Fruit fly (Drosophila melanogaster) whole organism, embryonic: ENCODE data around the gene CG15506.

Experiments
- CG1024 ChIP-seq: fragments of 200-800 bp; sonication (Bioruptor generic); IDR thresholded peaks from 2 replicates; pipeline ENCODE4 v1.3.6; 2022; ENCODE audit warnings: missing biosample characterization, missing genetic modification characterization
- CG10654 ChIP-seq: fragments of 200-800 bp; sonication (Bioruptor generic); optimal IDR thresholded peaks from 2 replicates; lab custom pipeline; 2016; ENCODE audit warnings: missing biosample characterization, missing genetic modification characterization
- CG12071 ChIP-seq: fragments of 200-800 bp; sonication (Bioruptor generic); optimal IDR thresholded peaks from 3 replicates; lab custom pipeline; 2018; ENCODE audit warnings: missing biosample characterization, mild to moderate bottlenecking, missing genetic modification characterization
- CG12155 ChIP-seq: fragments of 200-800 bp; sonication (Bioruptor generic); optimal IDR thresholded peaks from 3 replicates; lab custom pipeline; 2016; ENCODE audit warnings: missing biosample characterization, missing genetic modification characterization
- CG12236 ChIP-seq: fragments of 200-800 bp; sonication (Bioruptor generic); optimal IDR thresholded peaks from 2 replicates; lab custom pipeline; 2016; ENCODE audit warnings: missing biosample characterization, missing genetic modification characterization
- CG12391 ChIP-seq: fragments of 200-800 bp; sonication (Bioruptor generic); optimal IDR thresholded peaks from 3 replicates; lab custom pipeline; 2018; ENCODE audit warnings: missing biosample characterization, mild to moderate bottlenecking, missing genetic modification characterization, moderate library complexity
- CG1602 ChIP-seq: fragments of 200-800 bp; sonication (Bioruptor generic); optimal IDR thresholded peaks from 3 replicates; lab custom pipeline; 2016; ENCODE audit warnings: missing biosample characterization, missing genetic modification characterization
- CG17802 ChIP-seq: fragments of 200-800 bp; sonication (Bioruptor generic); optimal IDR thresholded peaks from 2 replicates; lab custom pipeline; 2018; ENCODE audit warnings: missing biosample characterization, mild to moderate bottlenecking, missing genetic modification characterization, moderate library complexity
- CG1832 ChIP-seq: fragments of 200-800 bp; sonication (Bioruptor generic); optimal IDR thresholded peaks from 2 replicates; lab custom pipeline; 2017; ENCODE audit warnings: missing biosample characterization, mild to moderate bottlenecking, missing genetic modification characterization, inconsistent platforms
- CG30403 ChIP-seq: fragments of 200-800 bp; sonication (Bioruptor generic); optimal IDR thresholded peaks from 3 replicates; lab custom pipeline; 2016; ENCODE audit warnings: missing biosample characterization, missing genetic modification characterization
- CG3407 ChIP-seq: fragments of 200-800 bp; sonication (Bioruptor generic); optimal IDR thresholded peaks from 2 replicates; lab custom pipeline; 2018; ENCODE audit warnings: missing biosample characterization, mild to moderate bottlenecking, missing genetic modification characterization
- CG34422 ChIP-seq: fragments of 200-800 bp; sonication (Bioruptor generic); IDR thresholded peaks from 3 replicates; pipeline ENCODE4 v1.3.6; 2022; ENCODE audit warnings: missing biosample characterization, missing genetic modification characterization
- CG4282 ChIP-seq: fragments of 200-800 bp; sonication (Bioruptor generic); optimal IDR thresholded peaks from 2 replicates; lab custom pipeline; 2016; ENCODE audit warnings: missing biosample characterization, missing genetic modification characterization
- CG43689 ChIP-seq: fragments of 200-800 bp; sonication (Bioruptor generic); IDR thresholded peaks from 2 replicates; pipeline ENCODE4 v1.3.6; 2022; ENCODE audit warnings: missing biosample characterization, missing genetic modification characterization
- CG4707 ChIP-seq: fragments of 200-800 bp; sonication (Bioruptor generic); optimal IDR thresholded peaks from 2 replicates; lab custom pipeline; 2018; ENCODE audit warnings: missing biosample characterization, mild to moderate bottlenecking, missing genetic modification characterization, moderate library complexity
- CG5180 ChIP-seq: fragments of 200-800 bp; sonication (Bioruptor generic); optimal IDR thresholded peaks from 3 replicates; lab custom pipeline; 2017; ENCODE audit warnings: missing biosample characterization, missing genetic modification characterization, mild to moderate bottlenecking, moderate library complexity, missing genetic modification reagents
- CG6791 ChIP-seq: fragments of 200-800 bp; sonication (Bioruptor generic); IDR thresholded peaks from 3 replicates; pipeline ENCODE4 v1.3.6; 2022; ENCODE audit warnings: missing biosample characterization, missing genetic modification characterization; ENCODE audit not compliant: partially characterized antibody
- CG7786 ChIP-seq: fragments of 200-800 bp; sonication (Bioruptor generic); optimal IDR thresholded peaks from 2 replicates; lab custom pipeline; 2016; ENCODE audit warnings: missing biosample characterization, missing genetic modification characterization
- CG8388 ChIP-seq: fragments of 200-800 bp; sonication (Bioruptor generic); optimal IDR thresholded peaks from 2 replicates; lab custom pipeline; 2019; ENCODE audit warnings: missing biosample characterization, mild to moderate bottlenecking, missing genetic modification characterization, moderate library complexity
- CG8924 ChIP-seq: fragments of 200-800 bp; optimal IDR thresholded peaks from 3 replicates; lab custom pipeline; 2019; ENCODE audit warnings: missing biosample characterization, mild to moderate bottlenecking, missing genetic modification characterization, moderate library complexity
- D ChIP-seq, 2 experiments: fragments of 200-800 bp in 1 of 2; fragments of >200 bp in 1 of 2; sonication (Bioruptor generic) in 1 of 2; optimal IDR thresholded peaks; 2 replicates in 1 of 2; 3 replicates in 1 of 2; lab custom pipeline; 2017; ENCODE audit warnings: mild to moderate bottlenecking in 1 of 2, missing biosample characterization in 1 of 2, missing genetic modification characterization in 1 of 2, missing genetic modification reagents in 1 of 2
- Dbx ChIP-seq: fragments of 200-800 bp; sonication (Bioruptor generic); IDR thresholded peaks from 3 replicates; pipeline ENCODE4 v1.3.6; 2022; ENCODE audit warnings: missing biosample characterization, missing genetic modification characterization
- Doc3 ChIP-seq: fragments of 200-800 bp; sonication (Bioruptor generic); IDR thresholded peaks from 3 replicates; pipeline ENCODE4 v1.3.6; 2022; ENCODE audit warnings: missing biosample characterization, missing genetic modification characterization; ENCODE audit not compliant: partially characterized antibody
- Fer3 ChIP-seq: fragments of 200-800 bp; sonication (Bioruptor generic); optimal IDR thresholded peaks from 2 replicates; lab custom pipeline; 2018; ENCODE audit warnings: missing biosample characterization, mild to moderate bottlenecking, missing genetic modification characterization, moderate library complexity
- HLHmδ ChIP-seq: fragments of 200-800 bp; sonication (Bioruptor generic); optimal IDR thresholded peaks from 2 replicates; lab custom pipeline; 2018; ENCODE audit warnings: missing biosample characterization, mild to moderate bottlenecking, missing genetic modification characterization, moderate library complexity
- Hey ChIP-seq: fragments of 200-800 bp; sonication (Bioruptor generic); optimal IDR thresholded peaks from 3 replicates; lab custom pipeline; 2018; ENCODE audit warnings: missing biosample characterization, mild to moderate bottlenecking, missing genetic modification characterization
- Lhr ChIP-seq: fragments of 200-800 bp; sonication (Bioruptor generic); optimal IDR thresholded peaks from 3 replicates; lab custom pipeline; 2017; ENCODE audit warnings: mild to moderate bottlenecking, missing biosample characterization, missing genetic modification reagents, missing genetic modification characterization
- Lpt ChIP-seq: fragments of >200 bp; optimal IDR thresholded peaks from 2 replicates; lab custom pipeline; 2018; ENCODE audit warnings: missing biosample characterization, missing genetic modification characterization
- MBD-R2 ChIP-seq: fragments of 200-800 bp; sonication (Bioruptor generic); IDR thresholded peaks from 2 replicates; pipeline ENCODE4 v1.3.6; 2022; ENCODE audit warnings: missing biosample characterization, missing genetic modification characterization
- Meics ChIP-seq: fragments of 200-800 bp; sonication (Bioruptor generic); optimal IDR thresholded peaks from 2 replicates; lab custom pipeline; 2017; ENCODE audit warnings: missing biosample characterization, mild to moderate bottlenecking, missing genetic modification characterization
- NfI ChIP-seq: fragments of 200-800 bp; sonication (Bioruptor generic); optimal IDR thresholded peaks from 3 replicates; lab custom pipeline; 2018; ENCODE audit warnings: missing biosample characterization, mild to moderate bottlenecking, missing genetic modification characterization, moderate library complexity
- Ptx1 ChIP-seq: fragments of 200-800 bp; sonication (Bioruptor generic); IDR thresholded peaks from 2 replicates; pipeline ENCODE4 v1.3.6; 2022; ENCODE audit warnings: missing biosample characterization, missing genetic modification characterization
- Stat92E ChIP-seq, 3 experiments: fragments of >200 bp in 2 of 3; fragments of 200-800 bp in 1 of 3; sonication (Bioruptor generic) in 1 of 3; optimal IDR thresholded peaks; 2 replicates each; lab custom pipeline; 2017 to 2019; ENCODE audit warnings: missing biosample characterization in 3 of 3, missing genetic modification characterization in 3 of 3, mild to moderate bottlenecking in 1 of 3, moderate library complexity in 1 of 3
- ab ChIP-seq: fragments of 200-800 bp; sonication (Bioruptor generic); optimal IDR thresholded peaks from 2 replicates; lab custom pipeline; 2016; ENCODE audit warnings: missing biosample characterization, missing genetic modification characterization
- ase ChIP-seq: fragments of 200-800 bp; sonication (Bioruptor generic); IDR thresholded peaks from 3 replicates; pipeline ENCODE4 v1.3.6; 2022; ENCODE audit warnings: missing biosample characterization, missing genetic modification characterization
- bsh ChIP-seq, 2 experiments: fragments of 200-800 bp; sonication (Bioruptor generic); optimal IDR thresholded peaks; 2 replicates each; lab custom pipeline; 2017 to 2018; ENCODE audit warnings: mild to moderate bottlenecking in 2 of 2, missing biosample characterization in 2 of 2, missing genetic modification characterization in 2 of 2, moderate library complexity in 1 of 2
- cad ChIP-seq: fragments of >200 bp; optimal IDR thresholded peaks from 2 replicates; lab custom pipeline; 2017; ENCODE audit warnings: missing biosample characterization, missing genetic modification characterization
- crol ChIP-seq: fragments of 200-800 bp; sonication (Bioruptor generic); IDR thresholded peaks from 2 replicates; pipeline ENCODE4 v1.3.6; 2022; ENCODE audit warnings: missing biosample characterization, missing genetic modification characterization
- dmrt11E ChIP-seq: fragments of 200-800 bp; sonication (Bioruptor generic); optimal IDR thresholded peaks from 3 replicates; lab custom pipeline; 2018; ENCODE audit warnings: missing biosample characterization, mild to moderate bottlenecking, missing genetic modification characterization, moderate library complexity
- dmrt99B ChIP-seq: fragments of 200-800 bp; sonication (Bioruptor generic); optimal IDR thresholded peaks from 2 replicates; lab custom pipeline; 2018; ENCODE audit warnings: missing biosample characterization, mild to moderate bottlenecking, missing genetic modification characterization, moderate library complexity
- dysf ChIP-seq: fragments of 200-800 bp; sonication (Bioruptor generic); IDR thresholded peaks from 3 replicates; pipeline ENCODE4 v1.3.6; 2022; ENCODE audit warnings: missing biosample characterization, missing genetic modification characterization
- hth ChIP-seq: fragments of >200 bp; optimal IDR thresholded peaks from 2 replicates; lab custom pipeline; 2017; ENCODE audit warnings: inconsistent platforms
- ind ChIP-seq: fragments of 200-800 bp; sonication (Bioruptor generic); optimal IDR thresholded peaks from 3 replicates; lab custom pipeline; 2016; ENCODE audit warnings: missing biosample characterization, missing genetic modification characterization
- lmd ChIP-seq: fragments of 200-800 bp; sonication (Bioruptor generic); IDR thresholded peaks from 2 replicates; pipeline ENCODE4 v1.3.6; 2022; ENCODE audit warnings: missing biosample characterization, missing genetic modification characterization
- pnt ChIP-seq: fragments of 200-800 bp; sonication (Bioruptor generic); optimal IDR thresholded peaks from 3 replicates; lab custom pipeline; 2016; ENCODE audit warnings: missing biosample characterization, missing genetic modification characterization
- prd ChIP-seq, 3 experiments: fragments of >200 bp in 2 of 3; fragments of 200-800 bp in 1 of 3; sonication (Bioruptor generic) in 1 of 3; optimal IDR thresholded peaks in 2 of 3; IDR thresholded peaks in 1 of 3; 2 replicates in 2 of 3; 3 replicates in 1 of 3; pipeline versions ENCODE4 v1.3.6 to Lab custom; 2017 to 2022; ENCODE audit warnings: missing biosample characterization in 1 of 3, missing genetic modification characterization in 1 of 3
- ranshi ChIP-seq: fragments of 200-800 bp; sonication (Bioruptor generic); IDR thresholded peaks from 2 replicates; pipeline ENCODE4 v1.3.6; 2022; ENCODE audit warnings: missing biosample characterization, missing genetic modification characterization
- tio ChIP-seq: fragments of 200-800 bp; sonication (Bioruptor generic); optimal IDR thresholded peaks from 2 replicates; lab custom pipeline; 2017; ENCODE audit warnings: missing biosample characterization, missing genetic modification characterization, inconsistent platforms
- tna ChIP-seq: fragments of 200-800 bp; sonication (Bioruptor generic); IDR thresholded peaks from 2 replicates; pipeline ENCODE4 v1.3.6; 2022; ENCODE audit warnings: missing biosample characterization, missing genetic modification characterization; ENCODE audit not compliant: partially characterized antibody
- vvl ChIP-seq: fragments of 200-800 bp; sonication (Bioruptor generic); IDR thresholded peaks from 2 replicates; pipeline ENCODE4 v1.3.6; 2022; ENCODE audit warnings: missing biosample characterization, missing genetic modification characterization

CG15506 gene

DNA sequence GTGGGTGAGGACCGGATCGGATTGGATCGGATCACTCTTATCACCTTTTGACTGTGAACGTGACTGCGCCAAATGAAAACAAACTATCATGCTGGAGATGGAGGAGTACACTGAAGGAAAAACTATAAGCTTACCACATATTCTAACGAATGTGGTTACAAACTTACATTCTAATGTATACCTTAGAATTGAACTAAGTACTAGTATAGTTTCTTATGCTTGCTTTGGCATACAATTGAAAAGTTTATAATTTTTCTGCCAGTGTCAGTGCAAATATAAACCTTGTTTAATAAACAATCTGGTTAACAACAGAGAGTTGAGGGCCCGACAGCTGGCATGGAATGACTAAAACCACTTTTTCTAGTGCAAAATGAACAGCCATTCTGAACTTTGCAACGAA, 944 bp upstream of the CG15506 start (continued):
- no peak for TF ChIP-seq CG12236 (GFP tag; lab: Kevin White, UChicago)
- TF ChIP-seq CG4707 (GFP tag; lab: Kevin White, UChicago) = no peak
- TF ChIP-seq bsh (GFP tag; optimal IDR thresholded peaks at IDR 0.05; lab: Kevin White, UChicago) = peak in 1 of 2 experiments; percentile 47
- TF ChIP-seq NfI (GFP tag; lab: Kevin White, UChicago) = no peak
- TF ChIP-seq ranshi (GFP tag; lab: Robert Waterston, UW) = peak; percentile 26; the same call in 1 of the 2 replicates
- TF ChIP-seq Stat92E (GFP tag; optimal IDR thresholded peaks at IDR 0.05; lab: Kevin White, UChicago) = no peak
- TF ChIP-seq CG12155 = no peak
- peak; percentile 53 for TF ChIP-seq CG8388
- no peak for TF ChIP-seq CG1602 (GFP tag; lab: Kevin White, UChicago)
- peak; percentile 74 for TF ChIP-seq dmrt99B
- TF ChIP-seq CG34422 (GFP tag; lab: Robert Waterston, UW) = no peak
- TF ChIP-seq CG5180 (GFP tag; lab: Kevin White, UChicago) = no peak
- TF ChIP-seq CG7786 (GFP tag; lab: Kevin White, UChicago) = no peak
- no peak for TF ChIP-seq CG4282
- TF ChIP-seq CG12071 (GFP tag; lab: Kevin White, UChicago) = no peak
- no peak for TF ChIP-seq Doc3
- TF ChIP-seq Lhr (GFP tag; lab: Kevin White, UChicago) = no peak
- TF ChIP-seq CG17802 (tag; lab: Kevin White, UChicago) = no peak
- peak; percentile 11 for TF ChIP-seq CG10654
- TF ChIP-seq Hey = no peak
- no peak for TF ChIP-seq HLHmδ (GFP tag; lab: Kevin White, UChicago)
- no peak for TF ChIP-seq Dbx (GFP tag; lab: Robert Waterston, UW)
- TF ChIP-seq lmd (GFP tag; lab: Robert Waterston, UW) = peak; percentile 38; the same call in 1 of the 2 replicates
- TF ChIP-seq crol (GFP tag; lab: Robert Waterston, UW) = no peak
- TF ChIP-seq Ptx1 = peak; percentile 44
- no peak for TF ChIP-seq CG3407
- peak; percentile 3 for TF ChIP-seq Fer3 (tag; lab: Kevin White, UChicago)
- no peak for TF ChIP-seq tna (GFP tag; lab: Robert Waterston, UW)
- TF ChIP-seq D (optimal IDR thresholded peaks at IDR 0.05; lab: Kevin White, UChicago) = no peak
- TF ChIP-seq D (GFP tag; optimal IDR thresholded peaks at IDR 0.05; lab: Kevin White, UChicago) = no peak
- TF ChIP-seq pnt (GFP tag; lab: Kevin White, UChicago) = no peak
- TF ChIP-seq ind (GFP tag; lab: Kevin White, UChicago) = peak; percentile 36
- TF ChIP-seq CG43689 (GFP tag; lab: Robert Waterston, UW) = no peak
- TF ChIP-seq CG30403 (GFP tag; lab: Kevin White, UChicago) = peak; percentile 49
- no peak for TF ChIP-seq prd (optimal IDR thresholded peaks at IDR 0.05; lab: Kevin White, UChicago)
- TF ChIP-seq prd (GFP tag; IDR thresholded peaks at IDR 0.05; lab: Robert Waterston, UW) = peak; percentile 31; the same call in 1 of the 3 replicates
- TF ChIP-seq CG6791 (GFP tag; lab: Robert Waterston, UW) = no peak
- no peak for TF ChIP-seq Meics (GFP tag; lab: Kevin White, UChicago)
- TF ChIP-seq CG1832 (GFP tag; lab: Kevin White, UChicago) = no peak
- peak; percentile 51 for TF ChIP-seq vvl
- TF ChIP-seq tio (GFP tag; lab: Kevin White, UChicago) = no peak
- no peak for TF ChIP-seq CG8924
- peak; percentile 17 for TF ChIP-seq dmrt11E
- no peak for TF ChIP-seq MBD-R2 (GFP tag; lab: Robert Waterston, UW)
- peak; percentile 39 for TF ChIP-seq CG12391 (tag; lab: Kevin White, UChicago)
- peak; percentile 34; the same call in 1 of the 3 replicates for TF ChIP-seq ase (GFP tag; lab: Robert Waterston, UW)
- TF ChIP-seq Lpt (GFP tag; lab: Kevin White, UChicago) = no peak
- TF ChIP-seq cad (GFP tag; lab: Kevin White, UChicago) = no peak
- TF ChIP-seq ab (GFP tag; lab: Kevin White, UChicago) = no peak
- TF ChIP-seq hth (lab: Kevin White, UChicago) = no peak
- TF ChIP-seq dysf = peak; percentile 30; the same call in 1 of the 3 replicates
- peak; percentile 41; the same call in 1 of the 2 replicates for TF ChIP-seq CG1024 (GFP tag; lab: Robert Waterston, UW)
